Worm (Caenorhabditis elegans) whole organism, L1 larva: ENCODE results near the gene K02D10.1.

Source experiments
- C04F5.9 ChIP-seq: sonication (generic microtip); optimal IDR thresholded peaks from 2 replicates; lab custom pipeline; 2016; ENCODE audit warnings: missing genetic modification characterization, missing compliant biosample characterization
- C16A3.4 ChIP-seq: fragments of 150-350 bp; optimal IDR thresholded peaks from 2 replicates; lab custom pipeline; 2014; ENCODE audit warnings: missing biosample characterization, missing genetic modification characterization
- F16B12.6 ChIP-seq: fragments of 150-350 bp; optimal IDR thresholded peaks from 2 replicates; lab custom pipeline; 2014; ENCODE audit warnings: missing biosample characterization, missing genetic modification characterization
- alr-1 ChIP-seq: fragments of 200-800 bp; sonication (Bioruptor generic); optimal IDR thresholded peaks from 2 replicates; lab custom pipeline; 2018; ENCODE audit warnings: borderline replicate concordance, mild to moderate bottlenecking, missing genetic modification characterization, missing compliant biosample characterization
- aly-2 ChIP-seq: fragments of 150-350 bp; optimal IDR thresholded peaks from 2 replicates; lab custom pipeline; 2014; ENCODE audit warnings: missing biosample characterization, missing genetic modification characterization
- ama-1 ChIP-seq: fragments of 150-350 bp; optimal IDR thresholded peaks from 2 replicates; lab custom pipeline; 2014
- blmp-1 ChIP-seq: fragments of 150-350 bp; optimal IDR thresholded peaks from 2 replicates; lab custom pipeline; 2014; ENCODE audit warnings: missing biosample characterization, missing genetic modification characterization
- ces-1 ChIP-seq: fragments of 150-350 bp; optimal IDR thresholded peaks from 2 replicates; lab custom pipeline; 2014; ENCODE audit warnings: missing biosample characterization, missing genetic modification reagents, missing genetic modification characterization
- efl-1 ChIP-seq, 4 experiments: fragments of 150-350 bp; optimal IDR thresholded peaks in 3 of 4; peaks in 1 of 4; 1 replicate in 1 of 4; 2 replicates in 3 of 4; lab custom pipeline; 2014; ENCODE audit warnings: missing biosample characterization in 2 of 4, missing genetic modification characterization in 2 of 4, missing genetic modification reagents in 2 of 4
- efl-3 ChIP-seq: fragments of 200-800 bp; sonication (Bioruptor generic); optimal IDR thresholded peaks from 2 replicates; lab custom pipeline; 2018; ENCODE audit warnings: mild to moderate bottlenecking, missing genetic modification characterization, missing compliant biosample characterization
- egl-13 ChIP-seq: sonication (generic microtip); optimal IDR thresholded peaks from 2 replicates; lab custom pipeline; 2016; ENCODE audit warnings: missing genotype, missing genetic modification reagents, missing genetic modification characterization, missing compliant biosample characterization
- elt-2 ChIP-seq: sonication (generic microtip); optimal IDR thresholded peaks from 2 replicates; lab custom pipeline; 2016; ENCODE audit warnings: missing genetic modification characterization, mild to moderate bottlenecking, inconsistent platforms, missing compliant biosample characterization, missing genetic modification reagents
- elt-3 ChIP-seq, 6 experiments: fragments of 150-350 bp in 1 of 6; sonication (generic microtip); optimal IDR thresholded peaks; 2 replicates each; lab custom pipeline; 2017 to 2018; ENCODE audit warnings: missing biosample characterization in 6 of 6, missing genetic modification characterization in 6 of 6, inconsistent platforms in 1 of 6
- ets-5 ChIP-seq: fragments of 200-800 bp; sonication (Bioruptor generic); IDR thresholded peaks from 2 replicates; pipeline ENCODE4 v1.3.6; 2022; ENCODE audit warnings: missing genetic modification characterization, missing compliant biosample characterization
- fkh-4 ChIP-seq: sonication (generic microtip); optimal IDR thresholded peaks from 2 replicates; lab custom pipeline; 2016; ENCODE audit warnings: missing compliant biosample characterization, missing genetic modification characterization, borderline replicate concordance
- fkh-8 ChIP-seq: sonication (generic microtip); optimal IDR thresholded peaks from 2 replicates; lab custom pipeline; 2016; ENCODE audit warnings: mild to moderate bottlenecking, missing genetic modification characterization, missing compliant biosample characterization
- fos-1 ChIP-seq: fragments of 150-350 bp; optimal IDR thresholded peaks from 2 replicates; lab custom pipeline; 2014; ENCODE audit warnings: missing biosample characterization, missing genetic modification characterization
- grh-1 ChIP-seq: fragments of 200-800 bp; sonication (Bioruptor generic); IDR thresholded peaks from 2 replicates; pipeline ENCODE4 v1.3.6; 2022; ENCODE audit warnings: missing genetic modification reagents, missing genetic modification characterization, missing compliant biosample characterization
- irx-1 ChIP-seq: sonication (generic microtip); optimal IDR thresholded peaks from 2 replicates; lab custom pipeline; 2016; ENCODE audit warnings: missing genetic modification characterization, missing compliant biosample characterization
- isw-1 ChIP-seq: fragments of 200-800 bp; sonication (Bioruptor generic); IDR thresholded peaks from 2 replicates; pipeline ENCODE4 v1.3.6; 2022; ENCODE audit warnings: missing genetic modification characterization, missing compliant biosample characterization
- jun-1 ChIP-seq: fragments of 150-350 bp; optimal IDR thresholded peaks from 2 replicates; lab custom pipeline; 2014; ENCODE audit warnings: missing biosample characterization, missing genetic modification reagents, missing genetic modification characterization
- lin-13 ChIP-seq: fragments of 150-350 bp; optimal IDR thresholded peaks from 2 replicates; lab custom pipeline; 2014; ENCODE audit warnings: missing biosample characterization, missing genetic modification reagents, missing genetic modification characterization
- lin-14 ChIP-seq: fragments of 200-800 bp; sonication (Bioruptor generic); optimal IDR thresholded peaks from 2 replicates; lab custom pipeline; 2018; ENCODE audit warnings: mild to moderate bottlenecking, missing genetic modification characterization, moderate library complexity, missing compliant biosample characterization
- lin-15B ChIP-seq: fragments of 150-350 bp; sonication (generic microtip); optimal IDR thresholded peaks from 3 replicates; lab custom pipeline; 2014; ENCODE audit warnings: missing biosample characterization, missing genetic modification characterization
- lin-39 ChIP-seq: fragments of 150-350 bp; optimal IDR thresholded peaks from 2 replicates; lab custom pipeline; 2014; ENCODE audit warnings: missing biosample characterization, missing genetic modification reagents, missing genetic modification characterization
- lsy-2 ChIP-seq, 2 experiments: fragments of 150-350 bp; optimal IDR thresholded peaks; 2 replicates each; lab custom pipeline; 2014; ENCODE audit warnings: missing biosample characterization in 2 of 2, missing genetic modification characterization in 2 of 2
- mab-9 ChIP-seq: fragments of 200-800 bp; sonication (Bioruptor generic); IDR thresholded peaks from 2 replicates; pipeline ENCODE4 v1.3.6; 2022; ENCODE audit warnings: missing genetic modification reagents, missing genetic modification characterization, missing compliant biosample characterization
- mdl-1 ChIP-seq, 2 experiments: fragments of 150-350 bp; optimal IDR thresholded peaks; 2 replicates each; lab custom pipeline; 2014 to 2017; ENCODE audit warnings: missing biosample characterization in 2 of 2, missing genetic modification characterization in 2 of 2, inconsistent platforms in 1 of 2
- mep-1 ChIP-seq: fragments of 150-350 bp; optimal IDR thresholded peaks from 2 replicates; lab custom pipeline; 2014; ENCODE audit warnings: missing biosample characterization, missing genetic modification characterization
- nhr-19 ChIP-seq: fragments of 200-800 bp; sonication (Bioruptor generic); conservative IDR thresholded peaks from 2 replicates; pipeline ENCODE4 v1.3.6; 2022; ENCODE audit warnings: missing genetic modification characterization, missing compliant biosample characterization
- nhr-20 ChIP-seq: sonication (generic microtip); optimal IDR thresholded peaks from 2 replicates; lab custom pipeline; 2016; ENCODE audit warnings: mild to moderate bottlenecking, missing genetic modification characterization, missing compliant biosample characterization
- nhr-47 ChIP-seq: sonication (generic microtip); optimal IDR thresholded peaks from 2 replicates; lab custom pipeline; 2016; ENCODE audit warnings: mild to moderate bottlenecking, missing genetic modification characterization, moderate library complexity, missing compliant biosample characterization
- nhr-71 ChIP-seq: sonication (generic microtip); optimal IDR thresholded peaks from 2 replicates; lab custom pipeline; 2016; ENCODE audit warnings: mild to moderate bottlenecking, missing genetic modification characterization, moderate library complexity, missing compliant biosample characterization
- nhr-84 ChIP-seq: sonication (generic microtip); optimal IDR thresholded peaks from 2 replicates; lab custom pipeline; 2017; ENCODE audit warnings: missing biosample characterization, missing genetic modification characterization
- nhr-85 ChIP-seq: sonication (generic microtip); peaks from one replicate; lab custom pipeline; 2016; ENCODE audit warnings: missing genetic modification characterization, inconsistent platforms, missing compliant biosample characterization
- nhr-90 ChIP-seq: sonication (generic microtip); optimal IDR thresholded peaks from 2 replicates; lab custom pipeline; 2016; ENCODE audit warnings: mild to moderate bottlenecking, missing genetic modification characterization, missing compliant biosample characterization; ENCODE audit not compliant: poor library complexity
- rnt-1 ChIP-seq: sonication (generic microtip); optimal IDR thresholded peaks from 2 replicates; lab custom pipeline; 2016; ENCODE audit warnings: mild to moderate bottlenecking, missing genetic modification characterization, moderate library complexity, missing compliant biosample characterization
- skn-1 ChIP-seq: fragments of 150-350 bp; optimal IDR thresholded peaks from 2 replicates; lab custom pipeline; 2014; ENCODE audit warnings: missing biosample characterization, missing genetic modification characterization
- snpc-4 ChIP-seq: fragments of 150-350 bp; optimal IDR thresholded peaks from 2 replicates; lab custom pipeline; 2014; ENCODE audit warnings: missing biosample characterization, missing genetic modification characterization
- sox-4 ChIP-seq: sonication (generic microtip); optimal IDR thresholded peaks from 2 replicates; lab custom pipeline; 2016; ENCODE audit warnings: missing genetic modification characterization, missing compliant biosample characterization
- swsn-7 ChIP-seq: sonication (generic microtip); optimal IDR thresholded peaks from 2 replicates; lab custom pipeline; 2016; ENCODE audit warnings: missing genetic modification characterization, missing compliant biosample characterization
- tbx-2 ChIP-seq: sonication (generic microtip); optimal IDR thresholded peaks from 2 replicates; lab custom pipeline; 2016; ENCODE audit warnings: missing genetic modification characterization, missing compliant biosample characterization
- unc-130 ChIP-seq: fragments of 150-350 bp; optimal IDR thresholded peaks from 2 replicates; lab custom pipeline; 2017; ENCODE audit warnings: missing biosample characterization, missing genetic modification characterization, inconsistent platforms
- unc-30 ChIP-seq: sonication (generic microtip); optimal IDR thresholded peaks from 2 replicates; lab custom pipeline; 2017; ENCODE audit warnings: missing biosample characterization, missing genetic modification characterization
- unc-62 ChIP-seq: fragments of 150-350 bp; optimal IDR thresholded peaks from 2 replicates; lab custom pipeline; 2014; ENCODE audit warnings: missing biosample characterization, missing genetic modification reagents, missing genetic modification characterization
- unc-86 ChIP-seq: sonication (generic microtip); optimal IDR thresholded peaks from 2 replicates; lab custom pipeline; 2016; ENCODE audit warnings: missing genetic modification characterization, missing compliant biosample characterization
- vab-15 ChIP-seq: sonication (generic microtip); optimal IDR thresholded peaks from 2 replicates; lab custom pipeline; 2017; ENCODE audit warnings: missing genotype, mild to moderate bottlenecking, missing genetic modification characterization, missing compliant biosample characterization
- xbp-1 ChIP-seq: sonication (generic microtip); optimal IDR thresholded peaks from 2 replicates; lab custom pipeline; 2016; ENCODE audit warnings: missing genetic modification characterization, missing compliant biosample characterization
- ztf-11 ChIP-seq, 2 experiments: sonication (generic microtip); optimal IDR thresholded peaks; 2 replicates each; lab custom pipeline; 2016 to 2017; ENCODE audit warnings: missing genetic modification characterization in 2 of 2, missing biosample characterization in 1 of 2, missing compliant biosample characterization in 1 of 2

The K02D10.1 gene

DNA sequence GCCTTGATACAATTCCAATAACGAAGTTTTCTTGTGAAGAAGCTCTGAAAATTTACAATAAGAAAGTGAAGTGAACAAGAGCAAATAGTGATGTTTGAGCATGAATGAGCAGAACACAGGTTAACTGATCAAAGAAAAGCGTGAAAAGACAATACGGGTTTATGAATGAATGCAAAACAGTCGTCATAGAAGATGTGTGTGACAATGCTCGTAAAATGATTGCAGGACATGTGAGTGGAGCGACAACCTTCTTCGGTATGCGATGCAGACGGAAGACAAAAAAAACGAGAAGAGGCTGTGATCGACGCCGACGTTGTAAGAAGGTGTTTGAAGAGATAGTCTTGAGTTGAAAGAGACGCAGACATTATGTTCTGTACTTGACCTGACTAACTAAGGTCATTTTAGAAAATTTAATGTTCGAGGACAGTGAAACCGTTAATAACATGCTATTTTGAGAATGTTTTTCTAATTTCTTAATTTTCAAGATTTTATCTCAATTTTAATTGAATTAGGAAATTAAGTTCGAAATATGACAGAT, 2.0 kb upstream of the K02D10.1 start, which contains the start of gene mig-22:
TSS of gene mig-22 (minus strand) at position 51 of the 538 bp plus-strand sequence.
- TF ChIP-seq mep-1 (tag; lab: Kevin White, UChicago) (no peak), ama-1 (lab: Kevin White, UChicago) (no peak), nhr-84 (tag; lab: Kevin White, UChicago) (no peak), lin-39 (no peak), ets-5 (GFP tag; lab: Robert Waterston, UW) (no peak), unc-62 (GFP tag; lab: Kevin White, UChicago) (no peak), fos-1 (tag; lab: Kevin White, UChicago) (no peak), C04F5.9 (no peak), swsn-7 (tag; lab: Kevin White, UChicago) (no peak), F16B12.6 (tag; lab: Kevin White, UChicago) (no peak), ces-1 (GFP tag; lab: Kevin White, UChicago) (no peak), isw-1 (no peak), efl-1 (optimal IDR thresholded peaks at IDR 0.05; lab: Kevin White, UChicago) (no peak), efl-1 (GFP tag; optimal IDR thresholded peaks at IDR 0.05 in 1 of 2; lab: Kevin White, UChicago) (peak in 1 of 2 experiments; percentile 27), nhr-20 (tag; lab: Kevin White, UChicago) (no peak), mdl-1 (tag; optimal IDR thresholded peaks at IDR 0.05; lab: Kevin White, UChicago) (no peak), elt-3 (tag; optimal IDR thresholded peaks at IDR 0.05; lab: Kevin White, UChicago) (no peak), tbx-2 (tag; lab: Kevin White, UChicago) (no peak), nhr-85 (tag; lab: Kevin White, UChicago) (peak; percentile 77), lsy-2 (tag; optimal IDR thresholded peaks at IDR 0.05; lab: Kevin White, UChicago) (peak in 1 of 2 experiments; percentile 9), snpc-4 (tag; lab: Kevin White, UChicago) (no peak), vab-15 (tag; lab: Kevin White, UChicago) (no peak), unc-86 (tag; lab: Kevin White, UChicago) (no peak), xbp-1 (tag; lab: Kevin White, UChicago) (no peak), blmp-1 (tag; lab: Kevin White, UChicago) (peak; percentile 3), sox-4 (tag; lab: Kevin White, UChicago) (no peak)

DNA sequence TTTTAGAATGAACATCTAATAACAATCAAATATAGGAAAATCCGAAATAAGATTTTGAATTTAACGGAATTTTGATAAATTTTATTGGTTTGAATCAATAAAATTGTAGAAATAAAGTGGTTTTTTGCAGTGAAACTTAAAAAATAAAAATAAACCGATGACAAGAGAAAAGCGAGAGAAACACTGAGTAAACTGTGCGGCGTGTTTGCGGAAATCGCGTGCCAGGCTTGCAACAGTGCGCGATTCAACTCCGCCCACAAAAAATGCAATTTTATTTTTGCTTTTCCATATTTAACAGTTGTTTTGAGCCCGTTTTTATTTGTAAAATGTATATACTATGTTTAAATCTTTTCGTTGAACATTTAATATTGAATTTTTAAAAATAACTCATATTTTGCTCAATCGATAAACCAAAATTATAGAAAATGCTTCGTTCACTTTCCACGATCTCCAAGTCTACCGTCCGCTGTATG, 1.4 kb upstream of the K02D10.1 start, which contains the start of gene mtss-1:
TSS of gene mtss-1 (plus strand) at position 423 of the 473 bp plus-strand sequence.
- peak; percentile 62 for TF ChIP-seq nhr-90 (tag; lab: Kevin White, UChicago)
- TF ChIP-seq fkh-4 (tag; lab: Kevin White, UChicago), result no peak
- peak; percentile 3 for TF ChIP-seq lin-13 (GFP tag; lab: Kevin White, UChicago)
- TF ChIP-seq aly-2 (tag; lab: Kevin White, UChicago), result no peak
- peak; percentile 69 for TF ChIP-seq nhr-71
- TF ChIP-seq lin-15B (tag; lab: Kevin White, UChicago), result peak; percentile 15
- TF ChIP-seq nhr-47 (tag; lab: Kevin White, UChicago), result peak; percentile 70
- TF ChIP-seq egl-13 (tag; lab: Kevin White, UChicago), result peak; percentile 54
- TF ChIP-seq skn-1, result peak; percentile 64
- peak; percentile 33 for TF ChIP-seq irx-1 (tag; lab: Kevin White, UChicago)
- no peak for TF ChIP-seq elt-2
- peak; percentile 32 for TF ChIP-seq mep-1 (tag; lab: Kevin White, UChicago)
- TF ChIP-seq isw-1, result no peak
- no peak for TF ChIP-seq F16B12.6 (tag; lab: Kevin White, UChicago)
- TF ChIP-seq lin-14 (GFP tag; lab: Kevin White, UChicago), result peak; percentile 50
- peak; percentile 18 for TF ChIP-seq fkh-8
- no peak for TF ChIP-seq mab-9 (GFP tag; lab: Robert Waterston, UW)
- TF ChIP-seq nhr-19 (GFP tag; lab: Robert Waterston, UW), result peak; percentile 59
- TF ChIP-seq efl-1 (optimal IDR thresholded peaks at IDR 0.05; lab: Kevin White, UChicago), result peak; percentile 48 to 65
- peak; percentile 41 to 95 for TF ChIP-seq efl-1 (GFP tag; optimal IDR thresholded peaks at IDR 0.05 in 1 of 2; lab: Kevin White, UChicago)
- TF ChIP-seq C16A3.4 (tag; lab: Kevin White, UChicago), result peak; percentile 37
- no peak for TF ChIP-seq alr-1 (tag; lab: Kevin White, UChicago)
- TF ChIP-seq nhr-20 (tag; lab: Kevin White, UChicago), result peak; percentile 62
- peak; percentile 68 for TF ChIP-seq tbx-2 (tag; lab: Kevin White, UChicago)
- TF ChIP-seq ztf-11 (tag; optimal IDR thresholded peaks at IDR 0.05; lab: Kevin White, UChicago), result peak in 1 of 2 experiments; percentile 42
- TF ChIP-seq efl-3 (GFP tag; lab: Kevin White, UChicago), result no peak
- TF ChIP-seq C04F5.9, result peak; percentile 34
- no peak for TF ChIP-seq jun-1 (tag; lab: Kevin White, UChicago)
- TF ChIP-seq lsy-2 (tag; optimal IDR thresholded peaks at IDR 0.05; lab: Kevin White, UChicago), result peak; percentile 48 to 63
- peak; percentile 59 for TF ChIP-seq unc-130
- no peak for TF ChIP-seq unc-30 (tag; lab: Kevin White, UChicago)
- TF ChIP-seq xbp-1 (tag; lab: Kevin White, UChicago), result peak; percentile 55
- peak; percentile 78 for TF ChIP-seq rnt-1 (tag; lab: Kevin White, UChicago)
- peak; percentile 68 for TF ChIP-seq grh-1 (GFP tag; lab: Robert Waterston, UW)
